Worm (Caenorhabditis elegans) whole organism, young adult: ENCODE measurements around the gene srh-301.
A peak's percentile ranks its signal among the peaks of the same experiment; 100 is the strongest.

Experiments
- F55B11.4 ChIP-seq: sonication (generic microtip); optimal IDR thresholded peaks from 2 replicates; lab custom pipeline; 2016; ENCODE audit warnings: missing compliant biosample characterization, missing genetic modification characterization, borderline replicate concordance; ENCODE audit not compliant: insufficient read depth
- T07F8.4 ChIP-seq: sonication (generic microtip); optimal IDR thresholded peaks from 2 replicates; lab custom pipeline; 2016; ENCODE audit warnings: mild to moderate bottlenecking, missing genetic modification characterization, moderate library complexity, missing compliant biosample characterization
- Y53G8AR.9 ChIP-seq: fragments of 200-800 bp; sonication (Bioruptor generic); conservative IDR thresholded peaks from 2 replicates; pipeline ENCODE4 v1.3.6; 2022; ENCODE audit warnings: missing genetic modification reagents, missing genetic modification characterization, missing compliant biosample characterization
- ama-1 ChIP-seq, 3 experiments: fragments of 150-350 bp in 1 of 3; sonication (generic microtip) in 2 of 3; optimal IDR thresholded peaks; 2 replicates each; lab custom pipeline; 2014 to 2018; ENCODE audit warnings: missing biosample characterization in 2 of 3, missing genetic modification characterization in 2 of 3, missing genetic modification reagents in 2 of 3
- bed-1 ChIP-seq: fragments of 200-800 bp; sonication (Bioruptor generic); IDR thresholded peaks from 2 replicates; pipeline ENCODE4 v1.3.6; 2022; ENCODE audit warnings: missing genetic modification reagents, missing genetic modification characterization, missing compliant biosample characterization
- hmg-20 ChIP-seq: fragments of 200-800 bp; sonication (Bioruptor generic); IDR thresholded peaks from 2 replicates; pipeline ENCODE4 v1.3.6; 2022; ENCODE audit warnings: missing genetic modification reagents, missing genetic modification characterization, missing compliant biosample characterization
- lin-40 ChIP-seq: sonication (generic microtip); optimal IDR thresholded peaks from 2 replicates; lab custom pipeline; 2016; ENCODE audit warnings: missing genetic modification characterization, mild to moderate bottlenecking, missing compliant biosample characterization, missing genotype, missing genetic modification reagents
- unc-62 ChIP-seq: fragments of 150-350 bp; optimal IDR thresholded peaks from 2 replicates; lab custom pipeline; 2014; ENCODE audit warnings: missing biosample characterization, missing genetic modification reagents, missing genetic modification characterization
- ztf-25 ChIP-seq: fragments of 200-800 bp; sonication (Bioruptor generic); IDR thresholded peaks from 2 replicates; pipeline ENCODE4 v1.3.6; 2022; ENCODE audit warnings: missing genetic modification reagents, missing genetic modification characterization, missing compliant biosample characterization

DNA sequence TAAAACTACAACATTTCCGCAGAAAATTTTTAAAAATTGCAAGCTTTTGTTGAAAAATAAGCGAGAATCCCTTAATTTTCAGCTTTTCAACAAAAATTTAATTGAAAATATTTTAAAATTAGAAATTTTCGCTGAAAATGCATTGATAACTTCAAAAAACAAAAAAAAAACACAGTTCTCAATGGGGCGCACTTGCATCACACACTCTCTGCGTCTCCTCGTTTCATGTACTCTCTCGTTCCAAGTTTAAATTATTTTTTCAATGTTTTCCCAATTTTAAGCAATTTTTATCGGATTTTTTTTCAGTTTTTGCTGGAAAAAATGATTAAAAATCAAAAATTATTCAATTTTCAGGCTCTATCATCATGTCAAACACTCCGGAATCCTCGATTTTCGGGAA, 46.3 kb downstream of the srh-301 start, which contains the start of gene phf-14:
- no peak for TF ChIP-seq unc-62 (GFP tag; lab: Kevin White, UChicago)
- TF ChIP-seq Y53G8AR.9 (GFP tag; lab: Robert Waterston, UW): 0 out of 2 replicates have a peak, but pooled peaks have one; percentile 33
- no peak for TF ChIP-seq T07F8.4 (tag; lab: Kevin White, UChicago)
- TF ChIP-seq bed-1: no peak
- TF ChIP-seq F55B11.4 (tag; lab: Kevin White, UChicago): no peak
- TF ChIP-seq ama-1 (optimal IDR thresholded peaks at IDR 0.05; lab: Kevin White, UChicago): no peak
- no peak for TF ChIP-seq ama-1 (GFP tag; optimal IDR thresholded peaks at IDR 0.05; lab: Kevin White, UChicago)
- no peak for TF ChIP-seq lin-40 (tag; lab: Kevin White, UChicago)
- TF ChIP-seq ztf-25 (GFP tag; lab: Robert Waterston, UW): no peak
- TF ChIP-seq hmg-20: no peak
